Worm (Caenorhabditis elegans) whole organism, L3 larva: ENCODE measurements around the gene gst-29.

Experiments
- ama-1 ChIP-seq: fragments of 150-350 bp; optimal IDR thresholded peaks from 2 replicates; lab custom pipeline; 2018
- eor-1 ChIP-seq, 2 experiments: fragments of 150-350 bp; optimal IDR thresholded peaks; 2 replicates each; lab custom pipeline; 2014 to 2018; ENCODE audit warnings: missing biosample characterization in 2 of 2, missing genetic modification characterization in 2 of 2
- fkh-10 ChIP-seq: sonication (generic microtip); optimal IDR thresholded peaks from 2 replicates; lab custom pipeline; 2017; ENCODE audit warnings: missing biosample characterization, missing genetic modification reagents, missing genetic modification characterization
- fos-1 ChIP-seq: fragments of 150-350 bp; optimal IDR thresholded peaks from 2 replicates; lab custom pipeline; 2014; ENCODE audit warnings: missing biosample characterization, missing genetic modification characterization
- nfya-1 ChIP-seq: sonication (generic microtip); optimal IDR thresholded peaks from 2 replicates; lab custom pipeline; 2017; ENCODE audit warnings: missing genetic modification characterization, mild to moderate bottlenecking, missing compliant biosample characterization, antibody characterized with exemption, moderate library complexity; ENCODE audit not compliant: insufficient read depth
- sea-2 ChIP-seq: fragments of 150-350 bp; sonication (generic microtip); optimal IDR thresholded peaks from 4 replicates; lab custom pipeline; 2014; ENCODE audit warnings: missing biosample characterization, missing genetic modification reagents, missing genetic modification characterization
- ztf-4 ChIP-seq: fragments of 150-350 bp; optimal IDR thresholded peaks from 2 replicates; lab custom pipeline; 2014; ENCODE audit warnings: missing biosample characterization, missing genetic modification characterization

- TF ChIP-seq ama-1 (lab: Kevin White, UChicago) (no peak), nfya-1 (tag; lab: Kevin White, UChicago) (no peak), fkh-10 (GFP tag; lab: Kevin White, UChicago) (no peak), ztf-4 (no peak), fos-1 (tag; lab: Kevin White, UChicago) (no peak), eor-1 (tag; optimal IDR thresholded peaks at IDR 0.05; lab: Kevin White, UChicago) (no peak), sea-2 (GFP tag; lab: Kevin White, UChicago) (no peak)
Measured at ce11 chrII:15175643-15176042, 6.0 kb upstream of the gst-29 start, which contains the start of gene Y53F4B.36.
